Worm (Caenorhabditis elegans) whole organism, early embryonic: ENCODE measurements around the gene Y51H7C.10.
"Not testable (repeated sequence)": the region's sequence is repeated elsewhere in the genome, so short reads cannot be mapped to it uniquely, and the experiment has no call there.

Source experiments
- ama-1 ChIP-seq: fragments of 150-350 bp; optimal IDR thresholded peaks from 2 replicates; lab custom pipeline; 2014
- tra-4 ChIP-seq: sonication (generic microtip); optimal IDR thresholded peaks from 2 replicates; lab custom pipeline; 2017; ENCODE audit warnings: missing genetic modification characterization, missing compliant biosample characterization

DNA sequence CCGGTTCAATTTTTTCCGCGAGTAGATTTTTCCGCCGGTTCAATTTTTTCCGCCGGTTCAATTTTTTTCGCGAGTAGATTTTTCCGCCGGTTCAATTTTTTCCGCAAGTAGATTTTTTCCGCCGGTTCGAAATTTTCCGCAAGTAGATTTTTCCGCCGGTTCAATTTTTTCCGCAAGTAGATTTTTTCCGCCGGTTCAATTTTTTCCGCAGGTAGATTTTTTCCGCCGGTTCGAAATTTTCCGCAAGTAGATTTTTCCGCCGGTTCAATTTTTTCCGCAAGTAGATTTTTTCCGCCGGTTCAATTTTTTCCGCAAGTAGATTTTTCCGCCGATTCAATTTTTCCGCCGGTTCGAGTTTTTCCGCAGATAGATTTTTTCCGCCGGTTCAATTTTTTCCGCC, 29.6 kb upstream of the Y51H7C.10 start:
- TF ChIP-seq tra-4 (tag; lab: Kevin White, UChicago); ama-1 (lab: Kevin White, UChicago): not testable (repeated sequence)
